Worm (Caenorhabditis elegans): ENCODE data around the gene cpi-1.

The cpi-1 gene

DNA sequence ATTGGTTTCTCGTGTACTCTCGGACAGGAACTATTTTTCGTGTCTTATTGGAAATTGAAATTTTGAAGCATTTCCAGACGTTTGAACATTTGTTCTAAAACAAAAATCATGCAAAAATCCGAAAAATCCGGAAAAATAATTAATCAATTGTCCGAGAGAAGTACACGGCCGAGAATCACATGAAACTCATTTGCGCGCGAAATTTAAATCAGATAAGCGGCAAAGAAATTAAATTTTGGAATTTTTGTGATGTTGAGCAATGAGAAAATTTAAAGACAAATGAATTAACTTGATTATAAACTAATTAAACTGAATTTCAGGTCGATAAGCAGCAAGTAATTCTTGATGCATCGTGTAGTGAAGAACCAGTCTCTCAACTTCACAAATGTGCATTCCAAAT is 15.2 kb upstream of the cpi-1 start:
- no peak for TF ChIP-seq zag-1 (tag; optimal IDR thresholded peaks at IDR 0.05)
- TF ChIP-seq unc-86 (tag; optimal IDR thresholded peaks at IDR 0.05) = no peak
- no peak for TF ChIP-seq aly-2 (tag; optimal IDR thresholded peaks at IDR 0.05)
- TF ChIP-seq fos-1 (tag; optimal IDR thresholded peaks at IDR 0.05) = no peak
- TF ChIP-seq hlh-17 (GFP tag; optimal IDR thresholded peaks at IDR 0.05; ENCODE audit: borderline replicate concordance) = no peak
- TF ChIP-seq nhr-237 (tag; optimal IDR thresholded peaks at IDR 0.05) = no peak
- TF ChIP-seq nhr-12 (tag; optimal IDR thresholded peaks at IDR 0.05) = no peak
- TF ChIP-seq lin-15B (tag; optimal IDR thresholded peaks at IDR 0.05) = no peak
- no peak for TF ChIP-seq snpc-4 (tag; optimal IDR thresholded peaks at IDR 0.05)
- peak; percentile 1 to 75 for TF ChIP-seq efl-1 (optimal IDR thresholded peaks at IDR 0.05)
- peak; percentile 24 to 93 for TF ChIP-seq efl-1 (GFP tag; optimal IDR thresholded peaks at IDR 0.05 in 1 of 2)
- TF ChIP-seq C16A3.4 (tag; optimal IDR thresholded peaks at IDR 0.05) = no peak
- TF ChIP-seq zip-4 (GFP tag; optimal IDR thresholded peaks at IDR 0.05) = no peak
- TF ChIP-seq lin-35 (GFP tag; optimal IDR thresholded peaks at IDR 0.05) = peak in 1 of 2 experiments; percentile 11
- TF ChIP-seq dpl-1 (GFP tag; optimal IDR thresholded peaks at IDR 0.05) = peak in 2 of 3 experiments; percentile 0 to 33
- no peak for TF ChIP-seq irx-1 (tag; optimal IDR thresholded peaks at IDR 0.05)

DNA sequence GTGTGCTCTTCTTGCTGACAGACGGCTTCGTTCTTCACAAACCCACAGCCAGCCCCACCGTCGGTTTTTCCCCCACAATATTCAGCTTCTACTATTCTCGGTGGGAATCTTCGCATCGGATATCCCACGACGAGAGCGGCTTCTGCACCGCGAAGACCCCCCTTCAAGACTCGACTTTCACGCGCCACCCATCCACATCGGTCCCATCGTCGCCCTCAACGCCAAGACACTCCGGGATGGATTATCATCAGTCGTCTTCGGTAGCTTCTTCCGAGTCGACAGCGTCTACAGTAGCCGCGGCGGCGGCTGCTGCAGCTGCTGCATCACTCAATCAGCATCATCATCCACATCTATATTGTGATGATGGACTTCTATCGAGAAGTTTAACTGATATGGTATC is 11.0 kb upstream of the cpi-1 start:
- TF ChIP-seq snu-23 (GFP tag; optimal IDR thresholded peaks at IDR 0.05) (no peak), efl-1 (optimal IDR thresholded peaks at IDR 0.05) (no peak), efl-1 (GFP tag; optimal IDR thresholded peaks at IDR 0.05 in 1 of 2) (peak in 1 of 2 experiments; percentile 53)

DNA sequence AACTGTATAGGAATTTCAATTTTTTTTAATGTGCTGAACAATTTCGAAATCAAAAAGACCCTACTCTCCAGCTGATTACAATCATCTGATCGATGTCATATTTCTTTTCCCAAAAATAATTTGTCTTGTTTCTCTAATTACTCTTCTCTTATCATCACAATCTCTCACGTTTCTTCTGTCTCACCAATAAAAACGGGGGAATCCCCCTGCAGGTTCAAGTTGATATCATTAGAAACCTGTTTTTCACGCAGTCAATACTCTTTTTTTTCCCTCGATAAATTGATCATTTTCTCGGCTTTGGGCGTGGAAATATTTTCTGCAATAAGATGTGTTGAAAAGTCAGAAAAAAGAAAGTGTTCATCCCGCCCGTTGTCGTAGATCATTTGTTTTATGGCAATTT is 6.3 kb upstream of the cpi-1 start:
- TF ChIP-seq lir-3 (tag; optimal IDR thresholded peaks at IDR 0.05; ENCODE audit: poor library complexity) = no peak
- TF ChIP-seq lin-35 (GFP tag; optimal IDR thresholded peaks at IDR 0.05) = peak in 1 of 2 experiments; percentile 68
- TF ChIP-seq fkh-10 (GFP tag; optimal IDR thresholded peaks at IDR 0.05) = no peak
- TF ChIP-seq ceh-88 (GFP tag; IDR thresholded peaks at IDR 0.05) = no peak
- no peak for TF ChIP-seq ama-1 (optimal IDR thresholded peaks at IDR 0.05)
- no peak for TF ChIP-seq ces-1 (GFP tag; optimal IDR thresholded peaks at IDR 0.05)
- no peak for TF ChIP-seq dsc-1 (tag; optimal IDR thresholded peaks at IDR 0.05)
- no peak for TF ChIP-seq nhr-11 (tag; optimal IDR thresholded peaks at IDR 0.05)
- peak; percentile 87 for TF ChIP-seq nhr-20 (tag; optimal IDR thresholded peaks at IDR 0.05)
- TF ChIP-seq fkh-8 (tag; optimal IDR thresholded peaks at IDR 0.05) = no peak
- no peak for TF ChIP-seq nhr-84 (tag; optimal IDR thresholded peaks at IDR 0.05)
- TF ChIP-seq egl-13 (tag; optimal IDR thresholded peaks at IDR 0.05) = no peak
- peak; percentile 77 for TF ChIP-seq nhr-90 (tag; optimal IDR thresholded peaks at IDR 0.05; ENCODE audit: poor library complexity)
- no peak for TF ChIP-seq ztf-4 (tag; optimal IDR thresholded peaks at IDR 0.05)
- no peak for TF ChIP-seq mef-2 (tag; optimal IDR thresholded peaks at IDR 0.05)
- TF ChIP-seq jun-1 (tag; optimal IDR thresholded peaks at IDR 0.05) = no peak
- TF ChIP-seq nhr-77 (tag; optimal IDR thresholded peaks at IDR 0.05) = no peak
- TF ChIP-seq hlh-17 (GFP tag; optimal IDR thresholded peaks at IDR 0.05; ENCODE audit: borderline replicate concordance) = no peak
- no peak for TF ChIP-seq isw-1 (GFP tag; IDR thresholded peaks at IDR 0.05)
- no peak for TF ChIP-seq rnt-1 (tag; optimal IDR thresholded peaks at IDR 0.05)
- TF ChIP-seq efl-3 (GFP tag; optimal IDR thresholded peaks at IDR 0.05) = no peak
- no peak for TF ChIP-seq ceh-82 (tag; optimal IDR thresholded peaks at IDR 0.05)
- TF ChIP-seq xbp-1 (tag; optimal IDR thresholded peaks at IDR 0.05) = no peak
- no peak for TF ChIP-seq ceh-63 (GFP tag; optimal IDR thresholded peaks at IDR 0.05)
- TF ChIP-seq irx-1 (tag; optimal IDR thresholded peaks at IDR 0.05) = no peak
- peak; percentile 59 for TF ChIP-seq elt-2 (tag; optimal IDR thresholded peaks at IDR 0.05)
- peak; percentile 90 for TF ChIP-seq vab-15 (tag; optimal IDR thresholded peaks at IDR 0.05)
- no peak for TF ChIP-seq ets-5 (GFP tag; IDR thresholded peaks at IDR 0.05)
- no peak for TF ChIP-seq swsn-7 (tag; optimal IDR thresholded peaks at IDR 0.05)
- TF ChIP-seq mep-1 (tag; optimal IDR thresholded peaks at IDR 0.05) = no peak
- TF ChIP-seq nhr-76 (tag; optimal IDR thresholded peaks at IDR 0.05) = no peak
- no peak for TF ChIP-seq unc-86 (tag; optimal IDR thresholded peaks at IDR 0.05)
- TF ChIP-seq fos-1 (tag; optimal IDR thresholded peaks at IDR 0.05) = no peak
- no peak for TF ChIP-seq sup-37 (GFP tag; optimal IDR thresholded peaks at IDR 0.05)
- TF ChIP-seq unc-30 (tag; optimal IDR thresholded peaks at IDR 0.05) = no peak
- TF ChIP-seq snpc-4 (tag; optimal IDR thresholded peaks at IDR 0.05) = no peak
- peak; percentile 58 for TF ChIP-seq tbx-2 (tag; optimal IDR thresholded peaks at IDR 0.05)
- TF ChIP-seq lin-39 (tag; optimal IDR thresholded peaks at IDR 0.05) = no peak
- no peak for TF ChIP-seq nhr-237 (tag; optimal IDR thresholded peaks at IDR 0.05)
- peak; percentile 24 for TF ChIP-seq C16A3.4 (tag; optimal IDR thresholded peaks at IDR 0.05)
- peak; percentile 19 to 72 for TF ChIP-seq lsy-2 (tag; optimal IDR thresholded peaks at IDR 0.05)
- no peak for TF ChIP-seq zag-1 (tag; optimal IDR thresholded peaks at IDR 0.05)

Data from whole organism, L1 larva.